Fruit fly (Drosophila melanogaster): ENCODE results near the gene CG31142.

The CG31142 gene

DNA sequence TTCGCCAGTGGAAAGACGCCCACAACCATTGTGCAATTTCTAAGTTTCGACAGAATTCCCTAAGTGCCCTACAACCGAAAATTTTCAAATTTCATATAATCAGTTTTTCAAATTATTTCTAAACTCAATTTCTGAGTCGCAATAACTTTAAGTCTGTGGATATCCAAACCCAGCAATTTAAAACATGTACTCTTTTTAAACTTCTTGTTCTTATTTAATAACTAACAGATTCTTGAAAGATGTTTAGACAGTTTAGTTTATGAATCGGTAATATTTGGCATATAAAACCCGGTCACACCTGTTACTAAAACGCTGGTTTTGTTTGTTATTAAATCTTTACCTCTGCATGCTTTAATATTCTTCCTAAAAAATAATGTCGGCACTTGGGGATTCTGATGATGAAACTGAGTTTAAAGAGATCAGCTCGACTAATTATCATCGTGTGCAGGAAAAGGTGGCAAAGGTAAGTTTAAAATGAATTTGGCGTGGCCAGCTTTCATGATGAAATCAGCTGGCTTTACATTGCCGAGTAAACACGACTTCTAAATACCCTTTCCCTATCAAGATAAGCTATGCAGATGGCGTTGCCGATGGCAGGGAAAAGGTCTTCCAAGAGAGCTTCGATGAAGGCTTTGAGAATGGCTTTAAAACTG lies at the start of gene CG31142, which contains the start of the genes CG43998 and CG43999 (continued):
- TF ChIP-seq Tbp (GFP tag; optimal IDR thresholded peaks at IDR 0.05) (no peak), nom (GFP tag; optimal IDR thresholded peaks at IDR 0.05) (no peak), CG16813 (GFP tag; IDR thresholded peaks at IDR 0.05; ENCODE audit: partially characterized antibody) (no peak), HmgZ (tag; optimal IDR thresholded peaks at IDR 0.05) (peak; percentile 35), gro (GFP tag; optimal IDR thresholded peaks at IDR 0.05) (peak; percentile 6), Nf-YA (GFP tag; IDR thresholded peaks at IDR 0.05) (no peak), pzg (GFP tag; optimal IDR thresholded peaks at IDR 0.05) (peak; percentile 53), dmrt99B (tag; optimal IDR thresholded peaks at IDR 0.05) (no peak), nmo (GFP tag; optimal IDR thresholded peaks at IDR 0.05) (peak; percentile 19), CG3065 (GFP tag; optimal IDR thresholded peaks at IDR 0.05) (no peak), CG14965 (GFP tag; optimal IDR thresholded peaks at IDR 0.05; ENCODE audit: borderline replicate concordance) (no peak), Xrp1 (GFP tag; IDR thresholded peaks at IDR 0.05) (no peak), CG33557 (GFP tag; optimal IDR thresholded peaks at IDR 0.05) (no peak)

dm6 chr3R:23880280-23880679 lies 48.8 kb upstream of the CG31142 start:
- TF ChIP-seq CG1024 (GFP tag; IDR thresholded peaks at IDR 0.05) (no peak), CG15479 (GFP tag; optimal IDR thresholded peaks at IDR 0.05) (peak; percentile 65), tll (GFP tag; optimal IDR thresholded peaks at IDR 0.05) (peak in 1 of 2 experiments; percentile 49)

dm6 chr3R:23884088-23884727 lies 44.8 kb upstream of the CG31142 start:
- TF ChIP-seq grn (GFP tag; optimal IDR thresholded peaks at IDR 0.05) (peak; percentile 9), Hr78 (GFP tag; optimal IDR thresholded peaks at IDR 0.05) (peak in 1 of 2 experiments; percentile 95), sens (GFP tag) (peak; percentile 72), CG8290 (GFP tag; optimal IDR thresholded peaks at IDR 0.05) (no peak), CG8290 (tag; optimal IDR thresholded peaks at IDR 0.05) (no peak), CG30431 (GFP tag; optimal IDR thresholded peaks at IDR 0.05) (peak; percentile 8), Eip74EF (GFP tag; optimal IDR thresholded peaks at IDR 0.05) (no peak), Med (GFP tag) (peak; percentile 18), Hmr (GFP tag; optimal IDR thresholded peaks at IDR 0.05) (no peak), grau (tag; optimal IDR thresholded peaks at IDR 0.05) (peak; percentile 54), fd64A (GFP tag; optimal IDR thresholded peaks at IDR 0.05) (no peak), Xrp1 (GFP tag; IDR thresholded peaks at IDR 0.05) (0 out of 2 replicates have a peak, but pooled peaks have one; percentile 14)

DNA sequence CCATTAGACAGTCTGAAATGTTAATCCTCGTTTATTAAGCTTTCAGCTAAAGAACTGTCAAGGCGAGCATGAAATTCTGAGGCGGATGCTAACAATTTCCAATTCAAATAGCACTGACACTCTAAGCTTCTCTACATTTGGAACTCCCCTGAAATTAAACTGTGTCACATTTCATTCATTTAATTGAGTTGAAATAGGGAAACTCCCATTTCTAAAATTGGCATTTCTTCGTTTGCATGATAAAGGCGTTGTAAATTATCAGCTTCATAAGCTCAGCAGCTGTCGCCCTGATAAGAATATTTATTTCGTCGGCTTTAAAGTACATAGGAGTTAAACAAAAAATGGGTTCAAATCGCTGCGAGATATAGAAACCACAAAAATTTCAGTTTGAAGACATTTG lies 43.9 kb upstream of the CG31142 start:
- no peak for TF ChIP-seq mld (GFP tag; IDR thresholded peaks at IDR 0.05; ENCODE audit: partially characterized antibody)

dm6 chr3R:23885660-23886059 lies 43.4 kb upstream of the CG31142 start:
- TF ChIP-seq Med (GFP tag), result peak; percentile 55
- 0 out of 4 replicates have a peak, but pooled peaks have one; percentile 30 for TF ChIP-seq chinmo (GFP tag; IDR thresholded peaks at IDR 0.05; ENCODE audit: partially characterized antibody)
- TF ChIP-seq slp2 (GFP tag; optimal IDR thresholded peaks at IDR 0.05), result no peak

Data from whole organism, embryonic.